Fruit fly (Drosophila melanogaster) Kc167 (cell line): ENCODE data around the gene CG42266.

Experiments
- Myc ChIP-seq: fragments of >200 bp; optimal IDR thresholded peaks from 2 replicates; lab custom pipeline; 2017; ENCODE audit warnings: missing external identifiers
- h ChIP-seq: fragments of >200 bp; optimal IDR thresholded peaks from 3 replicates; lab custom pipeline; 2018; ENCODE audit warnings: missing external identifiers
- psq ChIP-seq: fragments of >200 bp; optimal IDR thresholded peaks from 2 replicates; lab custom pipeline; 2017; ENCODE audit warnings: missing external identifiers

DNA sequence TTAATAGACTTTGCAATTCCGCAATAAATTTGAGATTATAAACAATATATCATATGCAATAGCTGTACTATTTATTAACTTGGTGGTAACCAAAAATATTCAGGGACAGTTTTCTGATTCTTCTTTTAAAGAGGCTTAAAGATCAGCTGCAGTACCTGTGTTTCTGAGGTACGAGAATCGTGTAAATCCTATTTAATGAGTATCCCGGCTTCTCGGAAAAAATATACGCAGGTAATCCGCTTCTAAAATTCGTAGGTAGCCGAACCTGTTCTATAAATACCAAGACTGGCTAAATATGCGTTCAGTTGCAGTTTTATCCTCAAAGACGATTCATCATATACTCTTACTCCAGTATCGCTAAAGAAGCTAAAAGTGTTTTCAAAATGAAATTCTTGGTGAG is 10.5 kb downstream of the CG42266 start, which contains the start of gene CG4440:
- TF ChIP-seq psq (lab: Kevin White, UChicago) (no peak), Myc (lab: Kevin White, UChicago) (no peak), h (lab: Kevin White, UChicago) (no peak)
